Worm (Caenorhabditis elegans) whole organism, L1 larva: ENCODE measurements around the gene C14A4.8.

Source experiments
- F16B12.6 ChIP-seq: fragments of 150-350 bp; optimal IDR thresholded peaks from 2 replicates; lab custom pipeline; 2014; ENCODE audit warnings: missing biosample characterization, missing genetic modification characterization
- alr-1 ChIP-seq: fragments of 200-800 bp; sonication (Bioruptor generic); optimal IDR thresholded peaks from 2 replicates; lab custom pipeline; 2018; ENCODE audit warnings: borderline replicate concordance, mild to moderate bottlenecking, missing genetic modification characterization, missing compliant biosample characterization
- aly-2 ChIP-seq: fragments of 150-350 bp; optimal IDR thresholded peaks from 2 replicates; lab custom pipeline; 2014; ENCODE audit warnings: missing biosample characterization, missing genetic modification characterization
- ama-1 ChIP-seq: fragments of 150-350 bp; optimal IDR thresholded peaks from 2 replicates; lab custom pipeline; 2014
- blmp-1 ChIP-seq: fragments of 150-350 bp; optimal IDR thresholded peaks from 2 replicates; lab custom pipeline; 2014; ENCODE audit warnings: missing biosample characterization, missing genetic modification characterization
- ceh-8 ChIP-seq: fragments of 200-800 bp; sonication (Bioruptor generic); optimal IDR thresholded peaks from 2 replicates; lab custom pipeline; 2018; ENCODE audit warnings: mild to moderate bottlenecking, missing genetic modification characterization, moderate library complexity, missing compliant biosample characterization
- ceh-82 ChIP-seq, 3 experiments: fragments of 150-350 bp in 1 of 3; sonication (generic microtip) in 2 of 3; optimal IDR thresholded peaks; 2 replicates each; lab custom pipeline; 2014 to 2017; ENCODE audit warnings: missing biosample characterization in 3 of 3, missing genetic modification characterization in 3 of 3
- ceh-88 ChIP-seq: fragments of 200-800 bp; sonication (Bioruptor generic); IDR thresholded peaks from 2 replicates; pipeline ENCODE4 v1.3.6; 2022; ENCODE audit warnings: missing genetic modification characterization, missing compliant biosample characterization
- dpl-1 ChIP-seq, 3 experiments: fragments of 150-350 bp in 2 of 3; sonication (generic microtip) in 1 of 3; optimal IDR thresholded peaks; 2 replicates each; lab custom pipeline; 2014 to 2017; ENCODE audit warnings: missing biosample characterization in 3 of 3, missing genetic modification characterization in 3 of 3, missing genetic modification reagents in 3 of 3
- dsc-1 ChIP-seq: sonication (generic microtip); optimal IDR thresholded peaks from 2 replicates; lab custom pipeline; 2016; ENCODE audit warnings: mild to moderate bottlenecking, missing genetic modification characterization, missing compliant biosample characterization
- efl-1 ChIP-seq, 4 experiments: fragments of 150-350 bp; optimal IDR thresholded peaks in 3 of 4; peaks in 1 of 4; 1 replicate in 1 of 4; 2 replicates in 3 of 4; lab custom pipeline; 2014; ENCODE audit warnings: missing biosample characterization in 2 of 4, missing genetic modification characterization in 2 of 4, missing genetic modification reagents in 2 of 4
- efl-3 ChIP-seq: fragments of 200-800 bp; sonication (Bioruptor generic); optimal IDR thresholded peaks from 2 replicates; lab custom pipeline; 2018; ENCODE audit warnings: mild to moderate bottlenecking, missing genetic modification characterization, missing compliant biosample characterization
- elt-3 ChIP-seq, 6 experiments: fragments of 150-350 bp in 1 of 6; sonication (generic microtip); optimal IDR thresholded peaks; 2 replicates each; lab custom pipeline; 2017 to 2018; ENCODE audit warnings: missing biosample characterization in 6 of 6, missing genetic modification characterization in 6 of 6, inconsistent platforms in 1 of 6
- fkh-10 ChIP-seq: sonication (generic microtip); optimal IDR thresholded peaks from 2 replicates; lab custom pipeline; 2017; ENCODE audit warnings: missing biosample characterization, missing genetic modification reagents, missing genetic modification characterization
- fkh-4 ChIP-seq: sonication (generic microtip); optimal IDR thresholded peaks from 2 replicates; lab custom pipeline; 2016; ENCODE audit warnings: missing compliant biosample characterization, missing genetic modification characterization, borderline replicate concordance
- fkh-8 ChIP-seq: sonication (generic microtip); optimal IDR thresholded peaks from 2 replicates; lab custom pipeline; 2016; ENCODE audit warnings: mild to moderate bottlenecking, missing genetic modification characterization, missing compliant biosample characterization
- fos-1 ChIP-seq: fragments of 150-350 bp; optimal IDR thresholded peaks from 2 replicates; lab custom pipeline; 2014; ENCODE audit warnings: missing biosample characterization, missing genetic modification characterization
- hpl-2 ChIP-seq: fragments of 150-350 bp; optimal IDR thresholded peaks from 2 replicates; lab custom pipeline; 2014; ENCODE audit warnings: missing biosample characterization, missing genetic modification reagents, missing genetic modification characterization
- lin-13 ChIP-seq: fragments of 150-350 bp; optimal IDR thresholded peaks from 2 replicates; lab custom pipeline; 2014; ENCODE audit warnings: missing biosample characterization, missing genetic modification reagents, missing genetic modification characterization
- lin-14 ChIP-seq: fragments of 200-800 bp; sonication (Bioruptor generic); optimal IDR thresholded peaks from 2 replicates; lab custom pipeline; 2018; ENCODE audit warnings: mild to moderate bottlenecking, missing genetic modification characterization, moderate library complexity, missing compliant biosample characterization
- lin-35 ChIP-seq, 2 experiments: fragments of 150-350 bp; optimal IDR thresholded peaks; 2 replicates each; lab custom pipeline; 2014; ENCODE audit warnings: missing biosample characterization in 2 of 2, missing genetic modification characterization in 2 of 2, missing genetic modification reagents in 2 of 2
- lir-3 ChIP-seq: sonication (generic microtip); optimal IDR thresholded peaks from 2 replicates; lab custom pipeline; 2016; ENCODE audit warnings: mild to moderate bottlenecking, missing genetic modification characterization, moderate library complexity, missing compliant biosample characterization; ENCODE audit not compliant: poor library complexity
- lsy-2 ChIP-seq, 2 experiments: fragments of 150-350 bp; optimal IDR thresholded peaks; 2 replicates each; lab custom pipeline; 2014; ENCODE audit warnings: missing biosample characterization in 2 of 2, missing genetic modification characterization in 2 of 2
- mab-9 ChIP-seq: fragments of 200-800 bp; sonication (Bioruptor generic); IDR thresholded peaks from 2 replicates; pipeline ENCODE4 v1.3.6; 2022; ENCODE audit warnings: missing genetic modification reagents, missing genetic modification characterization, missing compliant biosample characterization
- mdl-1 ChIP-seq, 2 experiments: fragments of 150-350 bp; optimal IDR thresholded peaks; 2 replicates each; lab custom pipeline; 2014 to 2017; ENCODE audit warnings: missing biosample characterization in 2 of 2, missing genetic modification characterization in 2 of 2, inconsistent platforms in 1 of 2
- mef-2 ChIP-seq: fragments of 150-350 bp; optimal IDR thresholded peaks from 2 replicates; lab custom pipeline; 2014; ENCODE audit warnings: missing biosample characterization, missing genetic modification characterization
- mep-1 ChIP-seq: fragments of 150-350 bp; optimal IDR thresholded peaks from 2 replicates; lab custom pipeline; 2014; ENCODE audit warnings: missing biosample characterization, missing genetic modification characterization
- nhr-12 ChIP-seq: sonication (generic microtip); optimal IDR thresholded peaks from 2 replicates; lab custom pipeline; 2017; ENCODE audit warnings: missing biosample characterization, missing genetic modification characterization
- nhr-19 ChIP-seq: fragments of 200-800 bp; sonication (Bioruptor generic); conservative IDR thresholded peaks from 2 replicates; pipeline ENCODE4 v1.3.6; 2022; ENCODE audit warnings: missing genetic modification characterization, missing compliant biosample characterization
- nhr-20 ChIP-seq: sonication (generic microtip); optimal IDR thresholded peaks from 2 replicates; lab custom pipeline; 2016; ENCODE audit warnings: mild to moderate bottlenecking, missing genetic modification characterization, missing compliant biosample characterization
- nhr-28 ChIP-seq: fragments of 150-350 bp; optimal IDR thresholded peaks from 2 replicates; lab custom pipeline; 2014; ENCODE audit warnings: missing biosample characterization, missing genetic modification characterization
- nhr-71 ChIP-seq: sonication (generic microtip); optimal IDR thresholded peaks from 2 replicates; lab custom pipeline; 2016; ENCODE audit warnings: mild to moderate bottlenecking, missing genetic modification characterization, moderate library complexity, missing compliant biosample characterization
- nhr-76 ChIP-seq: sonication (generic microtip); optimal IDR thresholded peaks from 2 replicates; lab custom pipeline; 2017; ENCODE audit warnings: missing biosample characterization, missing genetic modification characterization
- nhr-90 ChIP-seq: sonication (generic microtip); optimal IDR thresholded peaks from 2 replicates; lab custom pipeline; 2016; ENCODE audit warnings: mild to moderate bottlenecking, missing genetic modification characterization, missing compliant biosample characterization; ENCODE audit not compliant: poor library complexity
- pax-3 ChIP-seq: fragments of 200-800 bp; sonication (Bioruptor generic); optimal IDR thresholded peaks from 2 replicates; lab custom pipeline; 2018; ENCODE audit warnings: mild to moderate bottlenecking, missing genetic modification characterization, moderate library complexity, missing compliant biosample characterization
- rnt-1 ChIP-seq: sonication (generic microtip); optimal IDR thresholded peaks from 2 replicates; lab custom pipeline; 2016; ENCODE audit warnings: mild to moderate bottlenecking, missing genetic modification characterization, moderate library complexity, missing compliant biosample characterization
- skn-1 ChIP-seq: fragments of 150-350 bp; optimal IDR thresholded peaks from 2 replicates; lab custom pipeline; 2014; ENCODE audit warnings: missing biosample characterization, missing genetic modification characterization
- snpc-4 ChIP-seq: fragments of 150-350 bp; optimal IDR thresholded peaks from 2 replicates; lab custom pipeline; 2014; ENCODE audit warnings: missing biosample characterization, missing genetic modification characterization
- snu-23 ChIP-seq: sonication (generic microtip); optimal IDR thresholded peaks from 2 replicates; lab custom pipeline; 2016; ENCODE audit warnings: missing genetic modification characterization, missing compliant biosample characterization
- sox-4 ChIP-seq: sonication (generic microtip); optimal IDR thresholded peaks from 2 replicates; lab custom pipeline; 2016; ENCODE audit warnings: missing genetic modification characterization, missing compliant biosample characterization
- sptf-1 ChIP-seq: fragments of 150-350 bp; optimal IDR thresholded peaks from 2 replicates; lab custom pipeline; 2014; ENCODE audit warnings: missing biosample characterization, missing genetic modification characterization
- unc-30 ChIP-seq: sonication (generic microtip); optimal IDR thresholded peaks from 2 replicates; lab custom pipeline; 2017; ENCODE audit warnings: missing biosample characterization, missing genetic modification characterization
- unc-86 ChIP-seq: sonication (generic microtip); optimal IDR thresholded peaks from 2 replicates; lab custom pipeline; 2016; ENCODE audit warnings: missing genetic modification characterization, missing compliant biosample characterization
- ztf-11 ChIP-seq, 2 experiments: sonication (generic microtip); optimal IDR thresholded peaks; 2 replicates each; lab custom pipeline; 2016 to 2017; ENCODE audit warnings: missing genetic modification characterization in 2 of 2, missing biosample characterization in 1 of 2, missing compliant biosample characterization in 1 of 2
- ztf-4 ChIP-seq: fragments of 150-350 bp; optimal IDR thresholded peaks from 2 replicates; lab custom pipeline; 2014; ENCODE audit warnings: missing biosample characterization, missing genetic modification characterization

Gene C14A4.8

ce11 chrII:10547803-10548693 is 49.9 kb downstream of the C14A4.8 start:
- no peak for TF ChIP-seq alr-1
- peak; percentile 51 for TF ChIP-seq fkh-8 (tag; lab: Kevin White, UChicago)
- TF ChIP-seq nhr-12 = no peak
- TF ChIP-seq pax-3 (tag; lab: Kevin White, UChicago) = peak; percentile 22
- TF ChIP-seq dsc-1 (tag; lab: Kevin White, UChicago) = no peak
- TF ChIP-seq lin-14 = peak; percentile 63
- TF ChIP-seq mdl-1 (tag; optimal IDR thresholded peaks at IDR 0.05; lab: Kevin White, UChicago) = peak in 1 of 2 experiments; percentile 28
- peak; percentile 88 for TF ChIP-seq ama-1 (lab: Kevin White, UChicago)
- TF ChIP-seq lin-35 (GFP tag; optimal IDR thresholded peaks at IDR 0.05; lab: Kevin White, UChicago) = peak; percentile 33 to 51
- peak; percentile 30 for TF ChIP-seq nhr-20 (tag; lab: Kevin White, UChicago)
- TF ChIP-seq snu-23 (GFP tag; lab: Kevin White, UChicago) = peak; percentile 24
- peak; percentile 62; the same call in 1 of the 2 replicates for TF ChIP-seq ceh-88 (GFP tag; lab: Robert Waterston, UW)
- TF ChIP-seq fos-1 (tag; lab: Kevin White, UChicago) = no peak
- TF ChIP-seq nhr-71 (tag; lab: Kevin White, UChicago) = peak; percentile 60
- TF ChIP-seq skn-1 = peak; percentile 14
- no peak for TF ChIP-seq fkh-4 (tag; lab: Kevin White, UChicago)
- TF ChIP-seq F16B12.6 (tag; lab: Kevin White, UChicago) = no peak
- TF ChIP-seq lin-13 (GFP tag; lab: Kevin White, UChicago) = peak; percentile 35
- TF ChIP-seq mef-2 = peak; percentile 18
- TF ChIP-seq lir-3 (tag; lab: Kevin White, UChicago) = no peak
- TF ChIP-seq mep-1 (tag; lab: Kevin White, UChicago) = peak; percentile 82
- TF ChIP-seq mab-9 (GFP tag; lab: Robert Waterston, UW) = peak; percentile 67; the same call in 1 of the 2 replicates
- TF ChIP-seq ceh-82 (tag; optimal IDR thresholded peaks at IDR 0.05; lab: Kevin White, UChicago) = no peak
- no peak for TF ChIP-seq snpc-4
- TF ChIP-seq lsy-2 (tag; optimal IDR thresholded peaks at IDR 0.05; lab: Kevin White, UChicago) = peak; percentile 2 to 17
- TF ChIP-seq nhr-90 (tag; lab: Kevin White, UChicago) = peak; percentile 27
- no peak for TF ChIP-seq ceh-8 (GFP tag; lab: Kevin White, UChicago)
- no peak for TF ChIP-seq sptf-1 (tag; lab: Kevin White, UChicago)
- TF ChIP-seq efl-3 (GFP tag; lab: Kevin White, UChicago) = no peak
- TF ChIP-seq blmp-1 (tag; lab: Kevin White, UChicago) = peak; percentile 26
- no peak for TF ChIP-seq fkh-10 (GFP tag; lab: Kevin White, UChicago)
- TF ChIP-seq dpl-1 (GFP tag; optimal IDR thresholded peaks at IDR 0.05; lab: Kevin White, UChicago) = peak in 1 of 3 experiments; percentile 15
- TF ChIP-seq unc-30 (tag; lab: Kevin White, UChicago) = no peak
- TF ChIP-seq ztf-4 (tag; lab: Kevin White, UChicago) = peak; percentile 31
- peak; percentile 60 for TF ChIP-seq unc-86
- TF ChIP-seq efl-1 (optimal IDR thresholded peaks at IDR 0.05; lab: Kevin White, UChicago) = no peak
- TF ChIP-seq efl-1 (GFP tag; optimal IDR thresholded peaks at IDR 0.05 in 1 of 2; lab: Kevin White, UChicago) = peak in 1 of 2 experiments; percentile 94
- TF ChIP-seq nhr-28 (tag; lab: Kevin White, UChicago) = no peak
- TF ChIP-seq nhr-76 = no peak
- TF ChIP-seq rnt-1 = peak; percentile 33
- peak; percentile 21 for TF ChIP-seq sox-4 (tag; lab: Kevin White, UChicago)
- peak; percentile 28 for TF ChIP-seq aly-2 (tag; lab: Kevin White, UChicago)
- peak in 1 of 2 experiments; percentile 35 for TF ChIP-seq ztf-11 (tag; optimal IDR thresholded peaks at IDR 0.05; lab: Kevin White, UChicago)
- no peak for TF ChIP-seq hpl-2
- 0 out of 2 replicates have a peak, but pooled peaks have one; percentile 1 for TF ChIP-seq nhr-19 (GFP tag; lab: Robert Waterston, UW)
- peak in 1 of 6 experiments; percentile 18 for TF ChIP-seq elt-3 (tag; optimal IDR thresholded peaks at IDR 0.05; lab: Kevin White, UChicago)
